Worm (Caenorhabditis elegans) whole organism, young adult: ENCODE data around the gene Y97E10AR.3.

Experiments
- B0035.1 ChIP-seq: sonication (generic microtip); optimal IDR thresholded peaks from 2 replicates; lab custom pipeline; 2016; ENCODE audit warnings: missing genetic modification characterization, mild to moderate bottlenecking, missing compliant biosample characterization, missing genotype, missing genetic modification reagents
- ama-1 ChIP-seq, 3 experiments: fragments of 150-350 bp in 1 of 3; sonication (generic microtip) in 2 of 3; optimal IDR thresholded peaks; 2 replicates each; lab custom pipeline; 2014 to 2018; ENCODE audit warnings: missing biosample characterization in 2 of 3, missing genetic modification characterization in 2 of 3, missing genetic modification reagents in 2 of 3
- bed-1 ChIP-seq: fragments of 200-800 bp; sonication (Bioruptor generic); IDR thresholded peaks from 2 replicates; pipeline ENCODE4 v1.3.6; 2022; ENCODE audit warnings: missing genetic modification reagents, missing genetic modification characterization, missing compliant biosample characterization
- cebp-2 ChIP-seq: fragments of 200-800 bp; sonication (Bioruptor generic); IDR thresholded peaks from 2 replicates; pipeline ENCODE4 v1.3.6; 2022; ENCODE audit warnings: missing genetic modification characterization, missing compliant biosample characterization
- efl-1 ChIP-seq: fragments of 150-350 bp; optimal IDR thresholded peaks from 2 replicates; lab custom pipeline; 2014; ENCODE audit warnings: missing biosample characterization, missing genetic modification reagents, missing genetic modification characterization
- ets-4 ChIP-seq: fragments of 200-800 bp; sonication (Bioruptor generic); optimal IDR thresholded peaks from 2 replicates; lab custom pipeline; 2018; ENCODE audit warnings: mild to moderate bottlenecking, missing genetic modification characterization, missing compliant biosample characterization
- lsy-27 ChIP-seq: sonication (generic microtip); optimal IDR thresholded peaks from 2 replicates; lab custom pipeline; 2017; ENCODE audit warnings: missing genetic modification characterization, mild to moderate bottlenecking, missing compliant biosample characterization, antibody characterized with exemption, missing genotype, borderline replicate concordance; ENCODE audit not compliant: insufficient read depth
- madf-10 ChIP-seq: sonication (generic microtip); optimal IDR thresholded peaks from 2 replicates; lab custom pipeline; 2016; ENCODE audit warnings: mild to moderate bottlenecking, missing genetic modification characterization, missing compliant biosample characterization
- nfyb-1 ChIP-seq: fragments of 200-800 bp; sonication (Bioruptor generic); IDR thresholded peaks from 2 replicates; pipeline ENCODE4 v1.3.6; 2022; ENCODE audit warnings: missing genetic modification reagents, missing genetic modification characterization, missing compliant biosample characterization
- pha-4 ChIP-seq: fragments of 150-350 bp; sonication (generic microtip); optimal IDR thresholded peaks from 2 replicates; lab custom pipeline; 2014; ENCODE audit warnings: missing biosample characterization, missing genetic modification reagents, missing genetic modification characterization
- snpc-1.1 ChIP-seq: sonication (generic microtip); optimal IDR thresholded peaks from 2 replicates; lab custom pipeline; 2017; ENCODE audit warnings: missing genetic modification characterization, mild to moderate bottlenecking, missing compliant biosample characterization, antibody characterized with exemption, moderate library complexity, missing genotype, missing genetic modification reagents; ENCODE audit not compliant: insufficient read depth
- snpc-3.4 ChIP-seq: sonication (generic microtip); optimal IDR thresholded peaks from 2 replicates; lab custom pipeline; 2017; ENCODE audit warnings: missing genetic modification characterization, mild to moderate bottlenecking, missing compliant biosample characterization, antibody characterized with exemption, moderate library complexity, missing genotype, missing genetic modification reagents

DNA sequence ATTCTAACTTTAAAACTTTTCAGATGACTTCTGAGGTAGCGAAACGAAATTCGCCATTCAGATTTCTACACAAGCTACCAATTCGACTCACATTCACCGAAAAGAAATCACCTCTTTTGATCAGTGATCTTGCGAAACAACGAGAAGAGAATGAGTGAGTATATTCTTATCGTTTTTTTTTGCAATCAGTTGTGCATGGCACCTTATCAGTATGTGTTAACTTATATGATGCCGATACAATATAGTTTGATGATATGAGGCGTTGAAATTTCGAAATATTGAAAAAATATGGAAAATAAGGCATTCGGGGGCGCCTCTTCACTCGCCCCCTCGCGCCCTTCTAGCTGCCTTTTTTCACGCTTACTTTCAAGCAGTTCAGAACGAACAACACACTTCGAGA, 10.6 kb upstream of the Y97E10AR.3 start:
- TF ChIP-seq nfyb-1: no peak
- TF ChIP-seq pha-4: no peak
- TF ChIP-seq ama-1 (optimal IDR thresholded peaks at IDR 0.05; lab: Kevin White, UChicago): no peak
- no peak for TF ChIP-seq ama-1 (GFP tag; optimal IDR thresholded peaks at IDR 0.05; lab: Kevin White, UChicago)
- TF ChIP-seq efl-1 (GFP tag; lab: Kevin White, UChicago): no peak
- no peak for TF ChIP-seq lsy-27 (tag; lab: Kevin White, UChicago)
- TF ChIP-seq ets-4 (GFP tag; lab: Kevin White, UChicago): no peak
- TF ChIP-seq B0035.1: no peak
- TF ChIP-seq bed-1 (GFP tag; lab: Robert Waterston, UW): no peak
- no peak for TF ChIP-seq snpc-3.4
- TF ChIP-seq snpc-1.1 (tag; lab: Kevin White, UChicago): no peak
- no peak for TF ChIP-seq madf-10 (tag; lab: Kevin White, UChicago)
- no peak for TF ChIP-seq cebp-2 (GFP tag; lab: Robert Waterston, UW)
